Worm (Caenorhabditis elegans) whole organism, midembryonic: Measurements from ENCODE around the gene clec-130.

Source experiments
- T22C8.4 ChIP-seq: fragments of 200-800 bp; sonication (Bioruptor generic); IDR thresholded peaks from 2 replicates; pipeline ENCODE4 v1.3.6; 2022; ENCODE audit warnings: missing genetic modification characterization, missing compliant biosample characterization
- flt-1 ChIP-seq: fragments of 200-800 bp; sonication (Bioruptor generic); IDR thresholded peaks from 2 replicates; pipeline ENCODE4 v1.3.6; 2022; ENCODE audit warnings: missing genetic modification characterization, missing compliant biosample characterization
- klf-2 ChIP-seq: fragments of 200-800 bp; sonication (Bioruptor generic); conservative IDR thresholded peaks from 2 replicates; pipeline ENCODE4 v1.3.6; 2022; ENCODE audit warnings: missing genetic modification reagents, missing genetic modification characterization, missing compliant biosample characterization
- tab-1 ChIP-seq: fragments of 200-800 bp; sonication (Bioruptor generic); IDR thresholded peaks from 2 replicates; pipeline ENCODE4 v1.3.6; 2022; ENCODE audit warnings: missing genetic modification characterization, missing compliant biosample characterization

DNA sequence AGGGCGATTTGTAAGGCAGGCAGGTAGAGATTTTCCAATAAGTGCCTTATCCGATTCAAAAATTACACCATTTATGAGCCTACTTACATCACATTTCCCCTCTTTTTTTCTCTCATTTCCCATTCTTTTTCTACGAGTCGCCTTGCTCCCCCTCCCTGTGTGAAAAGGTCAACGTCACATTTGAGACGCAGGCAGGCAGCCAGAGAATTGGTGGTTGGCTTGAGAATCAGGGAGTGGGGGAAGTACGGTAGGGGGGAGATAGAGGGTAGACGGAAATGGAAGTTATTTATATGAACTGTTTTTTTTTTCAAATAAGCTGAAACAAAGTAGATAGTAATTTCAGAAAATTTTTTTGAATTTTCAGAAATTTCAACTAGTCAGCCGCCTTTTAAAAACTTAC lies 43.3 kb downstream of the clec-130 start:
- no peak for TF ChIP-seq klf-2 (GFP tag; lab: Robert Waterston, UW)
- TF ChIP-seq flt-1: no peak
- no peak for TF ChIP-seq T22C8.4
- no peak for TF ChIP-seq tab-1 (GFP tag; lab: Robert Waterston, UW)
